Fruit fly (Drosophila melanogaster) whole organism, embryonic: ENCODE results near the gene CG9286.
A peak's percentile ranks its signal among the peaks of the same experiment; 100 is the strongest.

ENCODE experiments used
- Awh ChIP-seq: fragments of 200-800 bp; sonication (Bioruptor generic); IDR thresholded peaks from 2 replicates; pipeline ENCODE4, ENCODE4 v1.3.6; 2022; ENCODE audit warnings: missing biosample characterization, missing genetic modification characterization
- BEAF-32 ChIP-seq: fragments of 200-800 bp; sonication (Bioruptor generic); optimal IDR thresholded peaks from 3 replicates; lab custom pipeline; 2017; ENCODE audit warnings: missing biosample characterization, missing genetic modification characterization, mild to moderate bottlenecking, moderate library complexity, missing genetic modification reagents
- BtbVII ChIP-seq: fragments of 200-800 bp; sonication (Bioruptor generic); optimal IDR thresholded peaks from 3 replicates; lab custom pipeline; 2017; ENCODE audit warnings: missing biosample characterization, mild to moderate bottlenecking, missing genetic modification characterization
- CG10959 ChIP-seq: fragments of 200-800 bp; sonication (Bioruptor generic); IDR thresholded peaks from 2 replicates; pipeline ENCODE4 v1.3.6; 2022; ENCODE audit warnings: missing biosample characterization, missing genetic modification characterization
- CG11696 ChIP-seq: fragments of 200-800 bp; sonication (Bioruptor generic); IDR thresholded peaks from 2 replicates; pipeline ENCODE4 v1.3.6; 2022; ENCODE audit warnings: missing biosample characterization, missing genetic modification characterization
- CG12155 ChIP-seq: fragments of 200-800 bp; sonication (Bioruptor generic); optimal IDR thresholded peaks from 3 replicates; lab custom pipeline; 2016; ENCODE audit warnings: missing biosample characterization, missing genetic modification characterization
- CG12299 ChIP-seq: fragments of 200-800 bp; sonication (Bioruptor generic); optimal IDR thresholded peaks from 2 replicates; lab custom pipeline; 2018; ENCODE audit warnings: missing biosample characterization, mild to moderate bottlenecking, missing genetic modification characterization
- CG13296 ChIP-seq: fragments of 200-800 bp; sonication (Bioruptor generic); optimal IDR thresholded peaks from 3 replicates; lab custom pipeline; 2018; ENCODE audit warnings: missing biosample characterization, mild to moderate bottlenecking, missing genetic modification characterization
- CG13894 ChIP-seq: fragments of 200-800 bp; sonication (Bioruptor generic); optimal IDR thresholded peaks from 3 replicates; lab custom pipeline; 2018; ENCODE audit warnings: missing biosample characterization, mild to moderate bottlenecking, missing genetic modification characterization, moderate library complexity
- CG15601 ChIP-seq: fragments of 200-800 bp; sonication (Bioruptor generic); optimal IDR thresholded peaks from 3 replicates; lab custom pipeline; 2019; ENCODE audit warnings: missing biosample characterization, mild to moderate bottlenecking, missing genetic modification characterization, moderate library complexity
- CG1647 ChIP-seq: fragments of 200-800 bp; sonication (Bioruptor generic); optimal IDR thresholded peaks from 3 replicates; lab custom pipeline; 2016; ENCODE audit warnings: missing biosample characterization, missing genetic modification characterization
- CG2712 ChIP-seq: fragments of 200-800 bp; optimal IDR thresholded peaks from 3 replicates; lab custom pipeline; 2019; ENCODE audit warnings: missing biosample characterization, mild to moderate bottlenecking, missing genetic modification characterization, moderate library complexity
- CG31388 ChIP-seq: fragments of 200-800 bp; sonication (Bioruptor generic); optimal IDR thresholded peaks from 2 replicates; lab custom pipeline; 2016; ENCODE audit warnings: missing biosample characterization, missing genetic modification characterization
- CG6272 ChIP-seq: fragments of 200-800 bp; sonication (Bioruptor generic); IDR thresholded peaks from 2 replicates; pipeline ENCODE4 v1.3.6; 2022; ENCODE audit warnings: missing biosample characterization, missing genetic modification characterization
- CG7372 ChIP-seq: fragments of 200-800 bp; sonication (Bioruptor generic); IDR thresholded peaks from 2 replicates; pipeline ENCODE4 v1.3.6; 2022; ENCODE audit warnings: missing biosample characterization, missing genetic modification characterization
- CG7786 ChIP-seq: fragments of 200-800 bp; sonication (Bioruptor generic); optimal IDR thresholded peaks from 2 replicates; lab custom pipeline; 2016; ENCODE audit warnings: missing biosample characterization, missing genetic modification characterization
- Dbx ChIP-seq: fragments of 200-800 bp; sonication (Bioruptor generic); IDR thresholded peaks from 3 replicates; pipeline ENCODE4 v1.3.6; 2022; ENCODE audit warnings: missing biosample characterization, missing genetic modification characterization
- Ets65A ChIP-seq: fragments of 200-800 bp; sonication (Bioruptor generic); peaks from one replicate; lab custom pipeline; 2016; ENCODE audit warnings: missing biosample characterization, missing genetic modification characterization
- Fer1 ChIP-seq: fragments of 200-800 bp; sonication (Bioruptor generic); optimal IDR thresholded peaks from 2 replicates; lab custom pipeline; 2017; ENCODE audit warnings: missing biosample characterization, mild to moderate bottlenecking, missing genetic modification characterization
- H2.0 ChIP-seq: fragments of 200-800 bp; sonication (Bioruptor generic); IDR thresholded peaks from 2 replicates; pipeline ENCODE4 v1.3.6; 2022; ENCODE audit warnings: missing biosample characterization, missing genetic modification characterization
- Hey ChIP-seq: fragments of 200-800 bp; sonication (Bioruptor generic); optimal IDR thresholded peaks from 3 replicates; lab custom pipeline; 2018; ENCODE audit warnings: missing biosample characterization, mild to moderate bottlenecking, missing genetic modification characterization
- MESR4 ChIP-seq: fragments of 200-800 bp; sonication (Bioruptor generic); optimal IDR thresholded peaks from 2 replicates; lab custom pipeline; 2018; ENCODE audit warnings: missing biosample characterization, mild to moderate bottlenecking, missing genetic modification characterization, moderate library complexity
- Meics ChIP-seq: fragments of 200-800 bp; sonication (Bioruptor generic); optimal IDR thresholded peaks from 2 replicates; lab custom pipeline; 2017; ENCODE audit warnings: missing biosample characterization, mild to moderate bottlenecking, missing genetic modification characterization
- Oaz ChIP-seq: fragments of 200-800 bp; sonication (Bioruptor generic); IDR thresholded peaks from 2 replicates; pipeline ENCODE4 v1.3.6; 2022; ENCODE audit warnings: missing biosample characterization, missing genetic modification characterization
- Opbp ChIP-seq: fragments of 200-800 bp; sonication (Bioruptor generic); IDR thresholded peaks from 3 replicates; pipeline ENCODE4 v1.3.6; 2022; ENCODE audit warnings: missing biosample characterization, missing genetic modification characterization; ENCODE audit not compliant: partially characterized antibody
- PHDP ChIP-seq: fragments of 200-800 bp; sonication (Bioruptor generic); optimal IDR thresholded peaks from 3 replicates; lab custom pipeline; 2018; ENCODE audit warnings: missing biosample characterization, mild to moderate bottlenecking, missing genetic modification characterization, moderate library complexity
- Pdp1 ChIP-seq, 2 experiments: fragments of 200-800 bp; sonication (Bioruptor generic); optimal IDR thresholded peaks; 3 replicates each; lab custom pipeline; 2016; ENCODE audit warnings: missing biosample characterization in 2 of 2, missing genetic modification characterization in 2 of 2, mild to moderate bottlenecking in 1 of 2, moderate library complexity in 1 of 2
- Six4 ChIP-seq: fragments of 200-800 bp; sonication (Bioruptor generic); optimal IDR thresholded peaks from 2 replicates; lab custom pipeline; 2016; ENCODE audit warnings: missing biosample characterization, missing genetic modification characterization
- Xrp1 ChIP-seq: fragments of 200-800 bp; sonication (Bioruptor generic); IDR thresholded peaks from 2 replicates; pipeline ENCODE4 v1.3.6; 2022; ENCODE audit warnings: missing biosample characterization, missing genetic modification characterization
- bowl ChIP-seq: fragments of 200-800 bp; sonication (Bioruptor generic); IDR thresholded peaks from 2 replicates; pipeline ENCODE4 v1.3.6; 2022; ENCODE audit warnings: missing biosample characterization, missing genetic modification characterization
- cas ChIP-seq: fragments of 200-800 bp; sonication (Bioruptor generic); IDR thresholded peaks from 2 replicates; pipeline ENCODE4 v1.3.6; 2022; ENCODE audit warnings: missing biosample characterization, missing genetic modification characterization
- chif ChIP-seq, 2 experiments: fragments of 200-800 bp; sonication (Bioruptor generic); optimal IDR thresholded peaks; 3 replicates each; lab custom pipeline; 2016; ENCODE audit warnings: missing biosample characterization in 2 of 2, missing genetic modification characterization in 2 of 2
- chinmo ChIP-seq: fragments of 200-800 bp; sonication (Bioruptor generic); IDR thresholded peaks from 4 replicates; pipeline ENCODE4 v1.3.6; 2022; ENCODE audit warnings: missing biosample characterization, missing genetic modification characterization; ENCODE audit not compliant: partially characterized antibody
- dmrt99B ChIP-seq: fragments of 200-800 bp; sonication (Bioruptor generic); optimal IDR thresholded peaks from 2 replicates; lab custom pipeline; 2018; ENCODE audit warnings: missing biosample characterization, mild to moderate bottlenecking, missing genetic modification characterization, moderate library complexity
- h ChIP-seq: fragments of >200 bp; optimal IDR thresholded peaks from 2 replicates; lab custom pipeline; 2017
- ham ChIP-seq: fragments of 200-800 bp; sonication (Bioruptor generic); IDR thresholded peaks from 2 replicates; pipeline ENCODE4 v1.3.6; 2022; ENCODE audit warnings: missing biosample characterization, missing genetic modification characterization
- hb ChIP-seq: fragments of 200-800 bp; sonication (Bioruptor generic); IDR thresholded peaks from 3 replicates; pipeline ENCODE4 v1.3.6; 2022; ENCODE audit warnings: missing biosample characterization, missing genetic modification characterization; ENCODE audit not compliant: partially characterized antibody
- ind ChIP-seq: fragments of 200-800 bp; sonication (Bioruptor generic); optimal IDR thresholded peaks from 3 replicates; lab custom pipeline; 2016; ENCODE audit warnings: missing biosample characterization, missing genetic modification characterization
- inv ChIP-seq: fragments of 200-800 bp; sonication (Bioruptor generic); IDR thresholded peaks from 2 replicates; pipeline ENCODE4 v1.3.6; 2022; ENCODE audit warnings: missing biosample characterization, missing genetic modification characterization; ENCODE audit not compliant: partially characterized antibody
- lilli ChIP-seq: fragments of 200-800 bp; sonication (Bioruptor generic); optimal IDR thresholded peaks from 3 replicates; lab custom pipeline; 2016; ENCODE audit warnings: missing biosample characterization, missing genetic modification characterization
- mld ChIP-seq: fragments of 200-800 bp; sonication (Bioruptor generic); IDR thresholded peaks from 3 replicates; pipeline ENCODE4 v1.3.6; 2022; ENCODE audit warnings: missing biosample characterization, missing genetic modification characterization; ENCODE audit not compliant: partially characterized antibody
- nom ChIP-seq: fragments of 200-800 bp; sonication (Bioruptor generic); optimal IDR thresholded peaks from 2 replicates; lab custom pipeline; 2017; ENCODE audit warnings: missing biosample characterization, missing genetic modification characterization, mild to moderate bottlenecking, moderate library complexity, missing genetic modification reagents
- oc ChIP-seq: fragments of 200-800 bp; sonication (Bioruptor generic); optimal IDR thresholded peaks from 2 replicates; lab custom pipeline; 2018; ENCODE audit warnings: missing biosample characterization, mild to moderate bottlenecking, missing genetic modification characterization, moderate library complexity
- pan ChIP-seq, 4 experiments: fragments of >200 bp in 3 of 4; fragments of 200-800 bp in 1 of 4; sonication (Bioruptor generic) in 1 of 4; optimal IDR thresholded peaks in 3 of 4; IDR thresholded peaks in 1 of 4; 2 replicates each; pipeline versions ENCODE4 v1.3.6 to Lab custom; 2017 to 2022; ENCODE audit warnings: missing biosample characterization in 2 of 4, missing genetic modification characterization in 2 of 4, mixed read lengths in 1 of 4
- pho ChIP-seq: fragments of 200-800 bp; sonication (Bioruptor generic); optimal IDR thresholded peaks from 2 replicates; lab custom pipeline; 2016; ENCODE audit warnings: missing biosample characterization, missing genetic modification characterization
- phol ChIP-seq: fragments of 200-800 bp; sonication (Bioruptor generic); optimal IDR thresholded peaks from 3 replicates; lab custom pipeline; 2018; ENCODE audit warnings: missing biosample characterization, mild to moderate bottlenecking, missing genetic modification characterization, moderate library complexity
- seq ChIP-seq: fragments of 200-800 bp; sonication (Bioruptor generic); IDR thresholded peaks from 2 replicates; pipeline ENCODE4 v1.3.6; 2022; ENCODE audit warnings: missing biosample characterization, missing genetic modification characterization
- shn ChIP-seq: fragments of 200-800 bp; sonication (Bioruptor generic); optimal IDR thresholded peaks from 3 replicates; lab custom pipeline; 2016; ENCODE audit warnings: missing biosample characterization, missing genetic modification characterization
- slou ChIP-seq: fragments of 200-800 bp; sonication (Bioruptor generic); optimal IDR thresholded peaks from 3 replicates; lab custom pipeline; 2016; ENCODE audit warnings: missing biosample characterization, missing genetic modification characterization

The CG9286 gene

DNA sequence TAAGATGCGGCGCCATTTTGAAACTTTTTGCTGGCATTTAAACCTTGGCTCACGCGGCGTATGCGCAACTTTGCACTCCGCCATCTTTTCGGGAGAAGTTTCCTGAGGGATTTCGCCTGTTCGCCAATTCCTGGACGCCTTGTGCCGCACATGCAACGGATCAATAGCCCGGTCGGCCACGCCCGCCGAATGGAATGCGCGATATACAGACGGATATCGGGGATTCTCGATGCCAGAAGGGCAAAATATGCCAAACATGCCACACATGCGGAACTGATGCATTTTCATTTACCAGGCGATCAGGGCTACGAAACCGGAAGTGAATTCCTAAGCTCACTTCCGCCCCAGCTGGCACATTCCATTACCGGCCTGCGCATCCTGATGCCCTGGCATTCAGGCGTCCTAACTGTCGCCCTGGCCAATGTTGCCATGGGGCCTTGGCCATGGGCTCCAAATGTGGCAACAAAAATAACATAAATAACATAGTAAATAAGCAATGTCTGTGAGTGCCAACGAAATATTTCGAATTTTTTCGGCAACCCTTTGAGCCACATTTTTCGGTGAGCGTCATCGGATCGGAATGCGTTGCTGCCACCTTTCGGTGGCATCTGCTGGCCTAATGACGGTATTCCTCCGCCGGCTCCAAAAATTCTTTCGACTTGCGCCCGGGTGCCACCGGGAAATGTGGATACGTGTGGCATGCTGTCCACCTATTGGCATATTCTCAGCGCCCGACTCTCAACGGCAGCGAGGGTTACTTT is 21.5 kb downstream of the CG9286 start (continued):
- TF ChIP-seq cas (GFP tag; lab: Robert Waterston, UW) = no peak
- no peak for TF ChIP-seq hb (GFP tag; lab: Robert Waterston, UW)
- no peak for TF ChIP-seq PHDP (tag; lab: Kevin White, UChicago)
- peak; percentile 85 for TF ChIP-seq Ets65A (GFP tag; lab: Kevin White, UChicago)
- no peak for TF ChIP-seq Oaz
- no peak for TF ChIP-seq bowl (GFP tag; lab: Robert Waterston, UW)
- no peak for TF ChIP-seq CG6272 (GFP tag; lab: Robert Waterston, UW)
- TF ChIP-seq Awh = no peak
- TF ChIP-seq chif (GFP tag; optimal IDR thresholded peaks at IDR 0.05; lab: Kevin White, UChicago) = no peak
- no peak for TF ChIP-seq BEAF-32 (GFP tag; lab: Kevin White, UChicago)
- TF ChIP-seq CG12299 (tag; lab: Kevin White, UChicago) = no peak
- no peak for TF ChIP-seq Pdp1 (GFP tag; optimal IDR thresholded peaks at IDR 0.05; lab: Kevin White, UChicago)
- no peak for TF ChIP-seq pho (GFP tag; lab: Kevin White, UChicago)
- TF ChIP-seq Fer1 (GFP tag; lab: Kevin White, UChicago) = peak; percentile 55
- TF ChIP-seq nom (GFP tag; lab: Kevin White, UChicago) = no peak
- no peak for TF ChIP-seq mld (GFP tag; lab: Robert Waterston, UW)
- no peak for TF ChIP-seq CG7786 (GFP tag; lab: Kevin White, UChicago)
- TF ChIP-seq slou (GFP tag; lab: Kevin White, UChicago) = no peak
- TF ChIP-seq inv (GFP tag; lab: Robert Waterston, UW) = no peak
- TF ChIP-seq CG7372 (GFP tag; lab: Robert Waterston, UW) = peak; percentile 77
- TF ChIP-seq lilli = no peak
- TF ChIP-seq CG12155 (GFP tag; lab: Kevin White, UChicago) = no peak
- no peak for TF ChIP-seq Xrp1 (GFP tag; lab: Robert Waterston, UW)
- TF ChIP-seq Meics (GFP tag; lab: Kevin White, UChicago) = peak; percentile 15
- no peak for TF ChIP-seq dmrt99B (tag; lab: Kevin White, UChicago)
- no peak for TF ChIP-seq MESR4 (GFP tag; lab: Kevin White, UChicago)
- no peak for TF ChIP-seq CG2712 (tag; lab: Kevin White, UChicago)
- TF ChIP-seq chinmo (GFP tag; lab: Robert Waterston, UW) = 0 out of 4 replicates have a peak, but pooled peaks have one; percentile 31
- peak; percentile 26 for TF ChIP-seq phol
- peak; percentile 65 for TF ChIP-seq CG13296 (GFP tag; lab: Kevin White, UChicago)
- no peak for TF ChIP-seq h (lab: Kevin White, UChicago)
- TF ChIP-seq seq = no peak
- no peak for TF ChIP-seq H2.0 (GFP tag; lab: Robert Waterston, UW)
- TF ChIP-seq CG1647 (GFP tag; lab: Kevin White, UChicago) = no peak
- no peak for TF ChIP-seq Dbx (GFP tag; lab: Robert Waterston, UW)
- no peak for TF ChIP-seq CG11696 (GFP tag; lab: Robert Waterston, UW)
- no peak for TF ChIP-seq Hey
- no peak for TF ChIP-seq CG10959 (GFP tag; lab: Robert Waterston, UW)
- no peak for TF ChIP-seq ind (GFP tag; lab: Kevin White, UChicago)
- TF ChIP-seq Opbp (GFP tag; lab: Robert Waterston, UW) = peak; percentile 43; the same call in 2 of the 3 replicates
- TF ChIP-seq BtbVII (GFP tag; lab: Kevin White, UChicago) = no peak
- no peak for TF ChIP-seq CG31388 (GFP tag; lab: Kevin White, UChicago)
- TF ChIP-seq oc (tag; lab: Kevin White, UChicago) = no peak
- no peak for TF ChIP-seq CG15601
- TF ChIP-seq pan (optimal IDR thresholded peaks at IDR 0.05; lab: Kevin White, UChicago) = no peak
- TF ChIP-seq pan (GFP tag; optimal IDR thresholded peaks at IDR 0.05 in 1 of 2, IDR thresholded peaks at IDR 0.05 in 1 of 2) = no peak
- TF ChIP-seq Six4 = no peak
- TF ChIP-seq CG13894 = peak; percentile 92
- TF ChIP-seq ham (GFP tag; lab: Robert Waterston, UW) = no peak
- no peak for TF ChIP-seq shn (GFP tag; lab: Kevin White, UChicago)
